Fruit fly (Drosophila melanogaster) whole organism, adult: Measurements from ENCODE around the gene CG16953.

Source experiments
- CG11617 ChIP-seq: fragments of 200-800 bp; sonication (Bioruptor generic); optimal IDR thresholded peaks from 2 replicates; lab custom pipeline; 2017; ENCODE audit warnings: mild to moderate bottlenecking, missing biosample characterization, missing genetic modification reagents, missing genetic modification characterization
- CG12768 ChIP-seq: fragments of 200-800 bp; sonication (Bioruptor generic); optimal IDR thresholded peaks from 2 replicates; lab custom pipeline; 2017; ENCODE audit warnings: missing biosample characterization, missing genetic modification characterization, mild to moderate bottlenecking, moderate library complexity, missing genetic modification reagents
- CG14711 ChIP-seq: fragments of 200-800 bp; sonication (Bioruptor generic); optimal IDR thresholded peaks from 2 replicates; lab custom pipeline; 2018; ENCODE audit warnings: missing biosample characterization, mild to moderate bottlenecking, missing genetic modification characterization, moderate library complexity
- CG33017 ChIP-seq: fragments of 200-800 bp; sonication (Bioruptor generic); optimal IDR thresholded peaks from 2 replicates; lab custom pipeline; 2018; ENCODE audit warnings: missing biosample characterization, mild to moderate bottlenecking, missing genetic modification characterization, moderate library complexity
- CG5204 ChIP-seq: fragments of 200-800 bp; sonication (Bioruptor generic); optimal IDR thresholded peaks from 2 replicates; lab custom pipeline; 2016; ENCODE audit warnings: missing biosample characterization, missing genetic modification characterization
- CG7101 ChIP-seq: fragments of 200-800 bp; sonication (Bioruptor generic); optimal IDR thresholded peaks from 2 replicates; lab custom pipeline; 2018; ENCODE audit warnings: missing biosample characterization, mild to moderate bottlenecking, missing genetic modification characterization, moderate library complexity
- Clk ChIP-seq: fragments of 200-800 bp; sonication (Bioruptor generic); optimal IDR thresholded peaks from 2 replicates; lab custom pipeline; 2017; ENCODE audit warnings: missing biosample characterization, missing genetic modification characterization
- Hr96 ChIP-seq: fragments of 200-800 bp; sonication (Bioruptor generic); optimal IDR thresholded peaks from 2 replicates; lab custom pipeline; 2016; ENCODE audit warnings: missing biosample characterization, missing genetic modification characterization
- Mnt ChIP-seq: fragments of 200-800 bp; sonication (Bioruptor generic); optimal IDR thresholded peaks from 2 replicates; lab custom pipeline; 2016; ENCODE audit warnings: missing biosample characterization, mild to moderate bottlenecking, missing genetic modification characterization
- cic ChIP-seq: fragments of 200-800 bp; sonication (Bioruptor generic); optimal IDR thresholded peaks from 2 replicates; lab custom pipeline; 2017; ENCODE audit warnings: missing biosample characterization, mild to moderate bottlenecking, missing genetic modification characterization, moderate library complexity
- cnc ChIP-seq, 2 experiments: fragments of >200 bp; optimal IDR thresholded peaks; 2 replicates each; lab custom pipeline; 2017
- kay ChIP-seq: fragments of 200-800 bp; sonication (Bioruptor generic); peaks from one replicate; lab custom pipeline; 2016; ENCODE audit warnings: missing biosample characterization, missing genetic modification characterization, borderline replicate concordance
- ovo ChIP-seq: fragments of 200-800 bp; sonication (Bioruptor generic); optimal IDR thresholded peaks from 2 replicates; lab custom pipeline; 2016; ENCODE audit warnings: missing biosample characterization, missing genetic modification characterization
- toe ChIP-seq: fragments of 200-800 bp; sonication (Bioruptor generic); optimal IDR thresholded peaks from 2 replicates; lab custom pipeline; 2016; ENCODE audit warnings: missing biosample characterization, missing genetic modification characterization

- TF ChIP-seq kay (GFP tag; lab: Kevin White, UChicago) (no peak), cic (GFP tag; lab: Kevin White, UChicago) (no peak), toe (no peak), Mnt (GFP tag; lab: Kevin White, UChicago) (no peak), cnc (optimal IDR thresholded peaks at IDR 0.05; lab: Kevin White, UChicago) (no peak), CG7101 (tag; lab: Kevin White, UChicago) (no peak), Hr96 (no peak), CG12768 (GFP tag; lab: Kevin White, UChicago) (no peak), ovo (GFP tag; lab: Kevin White, UChicago) (no peak), CG11617 (GFP tag; lab: Kevin White, UChicago) (no peak), CG14711 (tag; lab: Kevin White, UChicago) (no peak), CG5204 (no peak), CG33017 (tag; lab: Kevin White, UChicago) (no peak), Clk (GFP tag; lab: Kevin White, UChicago) (no peak)
These were observed 36.9 kb upstream of the CG16953 start for dm6 chr3R:20622297-20623168.
